Fruit fly (Drosophila melanogaster): Measurements from ENCODE around the gene loco.

The loco gene

dm6 chr3R:22673528-22673959 lies 34.4 kb upstream of the loco start (continued):
- no peak for TF ChIP-seq ranshi (GFP tag; IDR thresholded peaks at IDR 0.05)
- no peak for TF ChIP-seq CG31388 (GFP tag; optimal IDR thresholded peaks at IDR 0.05)
- peak; percentile 87 for TF ChIP-seq yki (optimal IDR thresholded peaks at IDR 0.05)
- peak; percentile 66 for TF ChIP-seq Antp (GFP tag; optimal IDR thresholded peaks at IDR 0.05)
- TF ChIP-seq CG7928 (GFP tag; optimal IDR thresholded peaks at IDR 0.05): no peak
- peak; percentile 73 for TF ChIP-seq lilli (GFP tag; optimal IDR thresholded peaks at IDR 0.05)
- TF ChIP-seq org-1 (GFP tag; optimal IDR thresholded peaks at IDR 0.05): peak; percentile 83
- TF ChIP-seq p53 (GFP tag; optimal IDR thresholded peaks at IDR 0.05): peak; percentile 42
- TF ChIP-seq CG12071 (GFP tag; optimal IDR thresholded peaks at IDR 0.05): no peak
- peak; percentile 48 for TF ChIP-seq pho (GFP tag; optimal IDR thresholded peaks at IDR 0.05)
- TF ChIP-seq GATAe (GFP tag; conservative IDR thresholded peaks at IDR 0.05): peak; percentile 75
- peak; percentile 26; the same call in 1 of the 2 replicates for TF ChIP-seq onecut (GFP tag; IDR thresholded peaks at IDR 0.05)
- no peak for TF ChIP-seq Lpt (GFP tag; optimal IDR thresholded peaks at IDR 0.05)
- TF ChIP-seq CG14014 (GFP tag; IDR thresholded peaks at IDR 0.05): no peak
- TF ChIP-seq sima (GFP tag; optimal IDR thresholded peaks at IDR 0.05): peak; percentile 15
- TF ChIP-seq lov (optimal IDR thresholded peaks at IDR 0.05): no peak
- TF ChIP-seq lov (GFP tag; IDR thresholded peaks at IDR 0.05): no peak
- TF ChIP-seq salm (tag; optimal IDR thresholded peaks at IDR 0.05): no peak
- TF ChIP-seq psq (GFP tag; optimal IDR thresholded peaks at IDR 0.05): no peak
- peak; percentile 54 for TF ChIP-seq E2f1 (GFP tag; IDR thresholded peaks at IDR 0.05)
- no peak for TF ChIP-seq Hey (tag; optimal IDR thresholded peaks at IDR 0.05)
- TF ChIP-seq dati (GFP tag; IDR thresholded peaks at IDR 0.05): no peak
- no peak for TF ChIP-seq MESR4 (GFP tag; optimal IDR thresholded peaks at IDR 0.05)
- peak; percentile 33 for TF ChIP-seq CG17359 (tag; optimal IDR thresholded peaks at IDR 0.05)
- no peak for TF ChIP-seq CG4360 (GFP tag; IDR thresholded peaks at IDR 0.05)
- TF ChIP-seq knrl (GFP tag; IDR thresholded peaks at IDR 0.05; ENCODE audit: partially characterized antibody): no peak
- TF ChIP-seq fd102C (GFP tag; optimal IDR thresholded peaks at IDR 0.05): peak; percentile 83
- peak; percentile 6 for TF ChIP-seq sd (tag; optimal IDR thresholded peaks at IDR 0.05)
- no peak for TF ChIP-seq wek (GFP tag; optimal IDR thresholded peaks at IDR 0.05)
- TF ChIP-seq Bgb (GFP tag; IDR thresholded peaks at IDR 0.05; ENCODE audit: partially characterized antibody): no peak
- TF ChIP-seq tll (GFP tag; optimal IDR thresholded peaks at IDR 0.05): peak in 1 of 2 experiments; percentile 96
- TF ChIP-seq YL-1 (GFP tag; optimal IDR thresholded peaks at IDR 0.05): peak; percentile 26
- no peak for TF ChIP-seq scrt (GFP tag; optimal IDR thresholded peaks at IDR 0.05)
- no peak for TF ChIP-seq ci (GFP tag; IDR thresholded peaks at IDR 0.05)
- TF ChIP-seq CG17829 (tag; optimal IDR thresholded peaks at IDR 0.05): peak; percentile 90
- peak; percentile 59 for TF ChIP-seq lmd (GFP tag; IDR thresholded peaks at IDR 0.05)
- TF ChIP-seq Elba2 (GFP tag; optimal IDR thresholded peaks at IDR 0.05): peak; percentile 80
- no peak for TF ChIP-seq CG3847 (GFP tag; IDR thresholded peaks at IDR 0.05)
- TF ChIP-seq Xbp1 (GFP tag; optimal IDR thresholded peaks at IDR 0.05): peak; percentile 53
- TF ChIP-seq gcm2 (GFP tag; optimal IDR thresholded peaks at IDR 0.05): peak; percentile 19
- TF ChIP-seq dmrt99B (tag; optimal IDR thresholded peaks at IDR 0.05): peak; percentile 66
- TF ChIP-seq gsb-n (tag; optimal IDR thresholded peaks at IDR 0.05): peak; percentile 79
- peak; percentile 62; the same call in 2 of the 3 replicates for TF ChIP-seq CG11695 (GFP tag; IDR thresholded peaks at IDR 0.05)
- TF ChIP-seq CG14441 (GFP tag; IDR thresholded peaks at IDR 0.05): peak; percentile 41; the same call in 1 of the 2 replicates
- no peak for TF ChIP-seq H15 (GFP tag; IDR thresholded peaks at IDR 0.05)
- peak; percentile 51 for TF ChIP-seq HmgZ (tag; optimal IDR thresholded peaks at IDR 0.05)
- peak; percentile 68 for TF ChIP-seq Bdp1 (GFP tag; optimal IDR thresholded peaks at IDR 0.05)
- 0 out of 3 replicates have a peak, but pooled peaks have one; percentile 32 for TF ChIP-seq otp (GFP tag; IDR thresholded peaks at IDR 0.05)
- no peak for TF ChIP-seq tna (GFP tag; IDR thresholded peaks at IDR 0.05; ENCODE audit: partially characterized antibody)
- TF ChIP-seq fd96Cb (tag; optimal IDR thresholded peaks at IDR 0.05): peak; percentile 68
- TF ChIP-seq croc (GFP tag; conservative IDR thresholded peaks at IDR 0.05): peak; percentile 63
- peak; percentile 35 for TF ChIP-seq CG2875 (GFP tag; optimal IDR thresholded peaks at IDR 0.05)
